Worm (Caenorhabditis elegans) whole organism, L1 larva: ENCODE results near the gene C55A6.7.

Experiments used
- C16A3.4 ChIP-seq: fragments of 150-350 bp; optimal IDR thresholded peaks from 2 replicates; lab custom pipeline; 2014; ENCODE audit warnings: missing biosample characterization, missing genetic modification characterization
- Y116A8C.19 ChIP-seq: sonication (generic microtip); optimal IDR thresholded peaks from 2 replicates; lab custom pipeline; 2016; ENCODE audit warnings: missing compliant biosample characterization, missing genetic modification characterization, borderline replicate concordance
- aha-1 ChIP-seq: fragments of 150-350 bp; optimal IDR thresholded peaks from 2 replicates; lab custom pipeline; 2014; ENCODE audit warnings: missing biosample characterization, missing genetic modification characterization
- mdl-1 ChIP-seq, 2 experiments: fragments of 150-350 bp; optimal IDR thresholded peaks; 2 replicates each; lab custom pipeline; 2014 to 2017; ENCODE audit warnings: missing biosample characterization in 2 of 2, missing genetic modification characterization in 2 of 2, inconsistent platforms in 1 of 2

ce11 chrV:11514677-11515076, 5.7 kb downstream of the C55A6.7 start, which contains the start of gene C55A6.6:
- TF ChIP-seq aha-1 (tag; lab: Kevin White, UChicago): no peak
- no peak for TF ChIP-seq C16A3.4 (tag; lab: Kevin White, UChicago)
- TF ChIP-seq mdl-1 (tag; optimal IDR thresholded peaks at IDR 0.05; lab: Kevin White, UChicago): no peak
- no peak for TF ChIP-seq Y116A8C.19 (tag; lab: Kevin White, UChicago)
